Fruit fly (Drosophila melanogaster): ENCODE measurements around the gene armi.

armi gene

dm6 chr3L:3454430-3454829 is 6.7 kb upstream of the armi start:
- TF ChIP-seq CG8632 (GFP tag; optimal IDR thresholded peaks at IDR 0.05), result no peak

- TF ChIP-seq CG11294 (GFP tag; IDR thresholded peaks at IDR 0.05) (no peak), CG15336 (GFP tag; IDR thresholded peaks at IDR 0.05) (no peak), Eip78C (GFP tag) (peak; percentile 10), svp (GFP tag) (no peak)
Observed at dm6 chr3L:3454921-3455554, 6.1 kb upstream of the armi start.

- no peak for TF ChIP-seq fd85E (GFP tag; optimal IDR thresholded peaks at IDR 0.05)
Observed at dm6 chr3L:3455555-3455939, 5.6 kb upstream of the armi start.

dm6 chr3L:3456009-3456566 is 5.0 kb upstream of the armi start:
- TF ChIP-seq CG8119 (GFP tag; IDR thresholded peaks at IDR 0.05) (no peak), fd59A (GFP tag; optimal IDR thresholded peaks at IDR 0.05) (no peak), CG3919 (GFP tag; optimal IDR thresholded peaks at IDR 0.05) (no peak), CG34406 (GFP tag; optimal IDR thresholded peaks at IDR 0.05) (no peak), CG11902 (GFP tag; optimal IDR thresholded peaks at IDR 0.05) (no peak), achi (GFP tag; optimal IDR thresholded peaks at IDR 0.05) (no peak), salr (GFP tag; optimal IDR thresholded peaks at IDR 0.05) (no peak), Sox15 (GFP tag; optimal IDR thresholded peaks at IDR 0.05) (no peak), CG4318 (GFP tag; optimal IDR thresholded peaks at IDR 0.05) (no peak), net (GFP tag; optimal IDR thresholded peaks at IDR 0.05) (no peak), CG11294 (GFP tag; IDR thresholded peaks at IDR 0.05) (no peak), Hr39 (GFP tag; optimal IDR thresholded peaks at IDR 0.05) (no peak), lz (GFP tag; optimal IDR thresholded peaks at IDR 0.05) (no peak), Eip93F (GFP tag; optimal IDR thresholded peaks at IDR 0.05) (no peak), CG11762 (GFP tag; optimal IDR thresholded peaks at IDR 0.05; ENCODE audit: insufficient read depth) (no peak), Sox14 (GFP tag; optimal IDR thresholded peaks at IDR 0.05) (no peak)

- TF ChIP-seq CG6808 (GFP tag; optimal IDR thresholded peaks at IDR 0.05), result peak; percentile 52
- TF ChIP-seq fkh (GFP tag; optimal IDR thresholded peaks at IDR 0.05), result no peak
Observed at dm6 chr3L:3456922-3457321, 4.2 kb upstream of the armi start.

- TF ChIP-seq CG15336 (GFP tag; IDR thresholded peaks at IDR 0.05) (peak; percentile 84), fd85E (GFP tag; optimal IDR thresholded peaks at IDR 0.05) (no peak), fkh (GFP tag; optimal IDR thresholded peaks at IDR 0.05) (no peak), CG6792 (GFP tag; optimal IDR thresholded peaks at IDR 0.05) (peak; percentile 77), ss (GFP tag; optimal IDR thresholded peaks at IDR 0.05) (peak; percentile 63 to 79), acj6 (GFP tag; optimal IDR thresholded peaks at IDR 0.05) (peak; percentile 86), CG8119 (GFP tag; IDR thresholded peaks at IDR 0.05) (peak; percentile 83), CG4318 (GFP tag; optimal IDR thresholded peaks at IDR 0.05) (peak; percentile 74), Eip75B (GFP tag; optimal IDR thresholded peaks at IDR 0.05) (peak; percentile 67), Lpt (GFP tag; optimal IDR thresholded peaks at IDR 0.05) (peak; percentile 67), CG11902 (GFP tag; optimal IDR thresholded peaks at IDR 0.05) (peak; percentile 74), CG31627 (GFP tag; optimal IDR thresholded peaks at IDR 0.05) (peak; percentile 78), Sox102F (GFP tag; optimal IDR thresholded peaks at IDR 0.05) (peak; percentile 80), spab (GFP tag; optimal IDR thresholded peaks at IDR 0.05) (peak; percentile 49), CG3919 (GFP tag; optimal IDR thresholded peaks at IDR 0.05) (peak; percentile 76), CG32006 (GFP tag; optimal IDR thresholded peaks at IDR 0.05) (peak; percentile 89), Hr4 (GFP tag; optimal IDR thresholded peaks at IDR 0.05) (peak; percentile 84), CG10669 (GFP tag; optimal IDR thresholded peaks at IDR 0.05) (peak; percentile 60), Met (GFP tag; optimal IDR thresholded peaks at IDR 0.05) (peak; percentile 82), topi (GFP tag; optimal IDR thresholded peaks at IDR 0.05) (peak; percentile 65), CG9139 (GFP tag; optimal IDR thresholded peaks at IDR 0.05) (no peak), CG8632 (GFP tag; optimal IDR thresholded peaks at IDR 0.05) (peak; percentile 83), vri (GFP tag; optimal IDR thresholded peaks at IDR 0.05) (no peak), pdm3 (GFP tag; optimal IDR thresholded peaks at IDR 0.05) (peak; percentile 83), Eip93F (GFP tag; optimal IDR thresholded peaks at IDR 0.05) (peak; percentile 6), net (GFP tag; optimal IDR thresholded peaks at IDR 0.05) (peak; percentile 82)
Observed at dm6 chr3L:3460402-3461027, 602 bp upstream of the armi start, which contains the start of gene eIF5B. Gene eIF5B (minus strand): TSS chr3L:3460977.
